Worm (Caenorhabditis elegans) whole organism, early embryonic: Measurements from ENCODE around the gene F57G9.3.

Experiments used
- B0310.2 ChIP-seq: sonication (generic microtip); optimal IDR thresholded peaks from 2 replicates; lab custom pipeline; 2016; ENCODE audit warnings: mild to moderate bottlenecking, missing genetic modification characterization, missing compliant biosample characterization
- aly-1 ChIP-seq: sonication (generic microtip); optimal IDR thresholded peaks from 2 replicates; lab custom pipeline; 2016; ENCODE audit warnings: missing genetic modification characterization, missing compliant biosample characterization
- ama-1 ChIP-seq: fragments of 150-350 bp; optimal IDR thresholded peaks from 2 replicates; lab custom pipeline; 2014
- ceh-36 ChIP-seq: sonication (generic microtip); optimal IDR thresholded peaks from 2 replicates; lab custom pipeline; 2016; ENCODE audit warnings: missing genetic modification characterization, inconsistent platforms, missing compliant biosample characterization
- ets-7 ChIP-seq: sonication (generic microtip); optimal IDR thresholded peaks from 2 replicates; lab custom pipeline; 2016; ENCODE audit warnings: missing genotype, missing genetic modification characterization, missing compliant biosample characterization
- hnd-1 ChIP-seq: sonication (generic microtip); optimal IDR thresholded peaks from 2 replicates; lab custom pipeline; 2016; ENCODE audit warnings: missing genetic modification characterization, missing compliant biosample characterization
- pes-1 ChIP-seq: fragments of 200-800 bp; sonication (Bioruptor generic); IDR thresholded peaks from 2 replicates; pipeline ENCODE4 v1.3.6; 2022; ENCODE audit warnings: missing genetic modification reagents, missing genetic modification characterization, missing compliant biosample characterization
- scrt-1 ChIP-seq: fragments of 200-800 bp; sonication (Bioruptor generic); IDR thresholded peaks from 2 replicates; pipeline ENCODE4 v1.3.6; 2022; ENCODE audit warnings: missing genetic modification characterization, missing compliant biosample characterization
- sea-1 ChIP-seq: fragments of 200-800 bp; sonication (Bioruptor generic); conservative IDR thresholded peaks from 2 replicates; pipeline ENCODE4 v1.3.6; 2022; ENCODE audit warnings: missing genetic modification characterization, missing compliant biosample characterization
- tbx-11 ChIP-seq: fragments of 200-800 bp; sonication (Bioruptor generic); IDR thresholded peaks from 2 replicates; pipeline ENCODE4 v1.3.6; 2022; ENCODE audit warnings: missing genetic modification characterization, missing compliant biosample characterization
- tbx-37 ChIP-seq: fragments of 200-800 bp; sonication (Bioruptor generic); conservative IDR thresholded peaks from 2 replicates; pipeline ENCODE4 v1.3.6; 2022; ENCODE audit warnings: missing genetic modification reagents, missing genetic modification characterization, missing compliant biosample characterization

DNA sequence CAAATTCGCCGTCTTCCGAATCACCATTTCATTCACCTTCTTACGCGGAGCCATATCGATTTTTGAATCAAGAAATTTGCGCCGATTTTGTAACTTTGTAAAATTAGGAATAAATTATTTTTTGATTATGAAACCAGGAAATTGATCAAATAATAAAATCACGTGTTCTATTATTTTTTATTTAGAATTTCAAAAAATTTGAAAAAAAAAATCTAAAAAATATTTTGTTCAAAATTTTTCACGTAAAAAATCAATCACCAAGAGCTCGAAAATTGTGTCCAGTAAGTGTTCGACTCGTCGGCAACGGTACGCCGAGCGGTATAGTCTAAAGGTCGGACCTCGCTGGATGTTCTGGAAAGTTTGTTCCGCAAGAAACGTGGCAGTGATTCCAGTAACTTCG, 16.3 kb downstream of the F57G9.3 start, which contains the start of gene Y57A10B.7:
- TF ChIP-seq ama-1, result no peak
- no peak for TF ChIP-seq hnd-1 (tag; lab: Kevin White, UChicago)
- TF ChIP-seq tbx-11 (GFP tag; lab: Robert Waterston, UW), result no peak
- TF ChIP-seq tbx-37 (GFP tag; lab: Robert Waterston, UW), result no peak
- no peak for TF ChIP-seq B0310.2
- no peak for TF ChIP-seq pes-1 (GFP tag; lab: Robert Waterston, UW)
- TF ChIP-seq ceh-36 (tag; lab: Kevin White, UChicago), result no peak
- no peak for TF ChIP-seq sea-1 (GFP tag; lab: Robert Waterston, UW)
- TF ChIP-seq scrt-1 (GFP tag; lab: Robert Waterston, UW), result no peak
- no peak for TF ChIP-seq aly-1 (tag; lab: Kevin White, UChicago)
- no peak for TF ChIP-seq ets-7 (tag; lab: Kevin White, UChicago)
